Worm (Caenorhabditis elegans) whole organism, young adult: ENCODE results near the gene nmat-1.

ENCODE experiments used
- F22D6.2 ChIP-seq: sonication (generic microtip); optimal IDR thresholded peaks from 2 replicates; lab custom pipeline; 2016; ENCODE audit warnings: mild to moderate bottlenecking, missing genetic modification characterization, missing compliant biosample characterization
- F39B2.1 ChIP-seq: fragments of 200-800 bp; sonication (Bioruptor generic); IDR thresholded peaks from 2 replicates; pipeline ENCODE4 v1.3.6; 2022; ENCODE audit warnings: missing genetic modification reagents, missing genetic modification characterization, missing compliant biosample characterization
- T07F8.4 ChIP-seq: sonication (generic microtip); optimal IDR thresholded peaks from 2 replicates; lab custom pipeline; 2016; ENCODE audit warnings: mild to moderate bottlenecking, missing genetic modification characterization, moderate library complexity, missing compliant biosample characterization
- ZK185.1 ChIP-seq: sonication (generic microtip); optimal IDR thresholded peaks from 2 replicates; lab custom pipeline; 2016; ENCODE audit warnings: mild to moderate bottlenecking, missing genetic modification characterization, missing compliant biosample characterization; ENCODE audit not compliant: poor library complexity, severe bottlenecking
- akir-1 ChIP-seq: fragments of 200-800 bp; sonication (Bioruptor generic); optimal IDR thresholded peaks from 2 replicates; lab custom pipeline; 2018; ENCODE audit warnings: mild to moderate bottlenecking, missing genetic modification characterization, moderate library complexity, missing compliant biosample characterization
- aptf-2 ChIP-seq: fragments of 200-800 bp; sonication (Bioruptor generic); conservative IDR thresholded peaks from 2 replicates; pipeline ENCODE4 v1.3.6; 2022; ENCODE audit warnings: missing genetic modification reagents, missing genetic modification characterization, missing compliant biosample characterization
- bed-1 ChIP-seq: fragments of 200-800 bp; sonication (Bioruptor generic); IDR thresholded peaks from 2 replicates; pipeline ENCODE4 v1.3.6; 2022; ENCODE audit warnings: missing genetic modification reagents, missing genetic modification characterization, missing compliant biosample characterization
- ccch-3 ChIP-seq: fragments of 200-800 bp; sonication (Bioruptor generic); optimal IDR thresholded peaks from 2 replicates; lab custom pipeline; 2018; ENCODE audit warnings: mild to moderate bottlenecking, missing genetic modification characterization, missing compliant biosample characterization
- cebp-1 ChIP-seq, 2 experiments: fragments of 200-800 bp in 1 of 2; sonication (Bioruptor generic) in 1 of 2; sonication (generic microtip) in 1 of 2; IDR thresholded peaks in 1 of 2; optimal IDR thresholded peaks in 1 of 2; 2 replicates each; pipeline versions ENCODE4 v1.3.6 to Lab custom; 2017 to 2022; ENCODE audit warnings: missing compliant biosample characterization in 2 of 2, missing genetic modification characterization in 2 of 2, mild to moderate bottlenecking in 1 of 2, missing genetic modification reagents in 1 of 2, moderate library complexity in 1 of 2
- ceh-91 ChIP-seq: fragments of 200-800 bp; sonication (Bioruptor generic); IDR thresholded peaks from 2 replicates; pipeline ENCODE4 v1.3.6; 2022; ENCODE audit warnings: missing genetic modification reagents, missing genetic modification characterization, missing compliant biosample characterization
- die-1 ChIP-seq: sonication (generic microtip); optimal IDR thresholded peaks from 2 replicates; lab custom pipeline; 2016; ENCODE audit warnings: missing genotype, mild to moderate bottlenecking, missing genetic modification characterization, missing compliant biosample characterization
- egl-18 ChIP-seq: fragments of 200-800 bp; sonication (Bioruptor generic); IDR thresholded peaks from 2 replicates; pipeline ENCODE4 v1.3.6; 2022; ENCODE audit warnings: missing genetic modification reagents, missing genetic modification characterization, missing compliant biosample characterization
- egl-44 ChIP-seq: fragments of 200-800 bp; sonication (Bioruptor generic); IDR thresholded peaks from 2 replicates; pipeline ENCODE4 v1.3.6; 2022; ENCODE audit warnings: missing genetic modification reagents, missing genetic modification characterization, missing compliant biosample characterization
- gei-17 ChIP-seq: fragments of 200-800 bp; sonication (Bioruptor generic); optimal IDR thresholded peaks from 2 replicates; lab custom pipeline; 2018; ENCODE audit warnings: mild to moderate bottlenecking, missing genetic modification characterization, missing compliant biosample characterization
- lin-54 ChIP-seq: fragments of 200-800 bp; sonication (Bioruptor generic); optimal IDR thresholded peaks from 2 replicates; lab custom pipeline; 2018; ENCODE audit warnings: mild to moderate bottlenecking, missing genetic modification characterization, missing compliant biosample characterization
- madf-10 ChIP-seq: sonication (generic microtip); optimal IDR thresholded peaks from 2 replicates; lab custom pipeline; 2016; ENCODE audit warnings: mild to moderate bottlenecking, missing genetic modification characterization, missing compliant biosample characterization
- madf-8 ChIP-seq: fragments of 200-800 bp; sonication (Bioruptor generic); conservative IDR thresholded peaks from 2 replicates; pipeline ENCODE4 v1.3.6; 2022; ENCODE audit warnings: missing genetic modification reagents, missing genetic modification characterization, missing compliant biosample characterization
- mcd-1 ChIP-seq: fragments of 200-800 bp; sonication (Bioruptor generic); IDR thresholded peaks from 2 replicates; pipeline ENCODE4 v1.3.6; 2022; ENCODE audit warnings: missing genetic modification reagents, missing genetic modification characterization, missing compliant biosample characterization
- mes-4 ChIP-seq: sonication (generic microtip); optimal IDR thresholded peaks from 2 replicates; lab custom pipeline; 2016; ENCODE audit warnings: missing genotype, missing genetic modification characterization, missing compliant biosample characterization
- nfyb-1 ChIP-seq: fragments of 200-800 bp; sonication (Bioruptor generic); IDR thresholded peaks from 2 replicates; pipeline ENCODE4 v1.3.6; 2022; ENCODE audit warnings: missing genetic modification reagents, missing genetic modification characterization, missing compliant biosample characterization
- nhr-120 ChIP-seq: fragments of 200-800 bp; sonication (Bioruptor generic); IDR thresholded peaks from 2 replicates; pipeline ENCODE4 v1.3.6; 2022; ENCODE audit warnings: missing genetic modification characterization, missing compliant biosample characterization
- nhr-179 ChIP-seq: sonication (generic microtip); optimal IDR thresholded peaks from 2 replicates; lab custom pipeline; 2016; ENCODE audit warnings: mild to moderate bottlenecking, missing genetic modification characterization, missing compliant biosample characterization
- nhr-27 ChIP-seq: fragments of 200-800 bp; sonication (Bioruptor generic); optimal IDR thresholded peaks from 2 replicates; lab custom pipeline; 2018; ENCODE audit warnings: mild to moderate bottlenecking, missing genetic modification characterization, moderate library complexity, missing compliant biosample characterization
- nhr-90 ChIP-seq: sonication (generic microtip); optimal IDR thresholded peaks from 2 replicates; lab custom pipeline; 2016; ENCODE audit warnings: missing genotype, mild to moderate bottlenecking, missing genetic modification characterization, missing compliant biosample characterization
- pbrm-1 ChIP-seq: fragments of 200-800 bp; sonication (Bioruptor generic); IDR thresholded peaks from 2 replicates; pipeline ENCODE4 v1.3.6; 2022; ENCODE audit warnings: missing genetic modification reagents, missing genetic modification characterization, missing compliant biosample characterization
- repo-1 ChIP-seq: sonication (generic microtip); optimal IDR thresholded peaks from 2 replicates; lab custom pipeline; 2017; ENCODE audit warnings: mild to moderate bottlenecking, missing genetic modification characterization, missing compliant biosample characterization
- sdz-38 ChIP-seq: sonication (generic microtip); optimal IDR thresholded peaks from 2 replicates; lab custom pipeline; 2016; ENCODE audit warnings: missing genotype, missing genetic modification characterization, missing compliant biosample characterization
- snpc-4 ChIP-seq, 5 experiments: fragments of 150-350 bp in 1 of 5; sonication (generic microtip) in 4 of 5; optimal IDR thresholded peaks; 2 replicates each; lab custom pipeline; 2014 to 2018; ENCODE audit warnings: missing genetic modification characterization in 5 of 5, missing biosample characterization in 3 of 5, antibody characterized with exemption in 2 of 5, mild to moderate bottlenecking in 2 of 5, missing compliant biosample characterization in 2 of 5, missing genotype in 2 of 5, moderate library complexity in 2 of 5, missing genetic modification reagents in 1 of 5
- unc-62 ChIP-seq: fragments of 150-350 bp; optimal IDR thresholded peaks from 2 replicates; lab custom pipeline; 2014; ENCODE audit warnings: missing biosample characterization, missing genetic modification reagents, missing genetic modification characterization
- zfh-2 ChIP-seq: fragments of 200-800 bp; sonication (Bioruptor generic); conservative IDR thresholded peaks from 2 replicates; pipeline ENCODE4 v1.3.6; 2022; ENCODE audit warnings: missing genetic modification reagents, missing genetic modification characterization, missing compliant biosample characterization
- ztf-22 ChIP-seq: fragments of 200-800 bp; sonication (Bioruptor generic); optimal IDR thresholded peaks from 2 replicates; lab custom pipeline; 2018; ENCODE audit warnings: mild to moderate bottlenecking, missing genetic modification characterization, moderate library complexity, missing compliant biosample characterization

Gene nmat-1

DNA sequence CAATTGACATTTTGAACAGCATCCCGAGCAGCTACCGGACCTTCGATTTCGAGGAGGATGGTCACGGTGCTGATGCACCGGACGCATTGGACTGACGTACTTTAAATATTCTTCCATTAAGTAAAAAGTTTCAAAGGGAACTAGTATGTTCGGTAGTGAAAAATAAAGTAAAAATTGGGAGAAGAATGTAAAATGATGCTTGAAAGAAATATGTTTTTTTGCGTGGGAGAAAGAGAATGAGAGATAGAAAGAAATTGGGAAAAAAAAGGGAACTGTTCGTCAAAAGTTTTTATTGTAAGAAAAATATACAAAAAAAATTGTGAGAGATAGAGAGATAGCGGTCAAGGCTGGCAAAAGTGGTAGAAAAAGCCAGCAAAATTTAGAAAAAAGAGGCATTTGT lies 16.1 kb upstream of the nmat-1 start, which contains the start of gene tsp-20:
tsp-20 (minus strand) TSS at position 101 of the 400 bp plus-strand sequence.
- TF ChIP-seq die-1 (tag; lab: Kevin White, UChicago) (no peak), madf-10 (tag; lab: Kevin White, UChicago) (no peak), nhr-120 (GFP tag; lab: Robert Waterston, UW) (no peak), aptf-2 (GFP tag; lab: Robert Waterston, UW) (no peak)

- TF ChIP-seq unc-62 = no peak
- TF ChIP-seq F39B2.1 (GFP tag; lab: Robert Waterston, UW) = no peak
- no peak for TF ChIP-seq nhr-27 (tag; lab: Kevin White, UChicago)
- TF ChIP-seq madf-8 = no peak
- TF ChIP-seq pbrm-1 (GFP tag; lab: Robert Waterston, UW) = no peak
- no peak for TF ChIP-seq F22D6.2
- TF ChIP-seq sdz-38 (tag; lab: Kevin White, UChicago) = no peak
- no peak for TF ChIP-seq egl-44 (GFP tag; lab: Robert Waterston, UW)
- no peak for TF ChIP-seq egl-18 (GFP tag; lab: Robert Waterston, UW)
- TF ChIP-seq snpc-4 (GFP tag; optimal IDR thresholded peaks at IDR 0.05; lab: Kevin White, UChicago) = no peak
- no peak for TF ChIP-seq snpc-4 (tag; optimal IDR thresholded peaks at IDR 0.05; lab: Kevin White, UChicago)
- TF ChIP-seq ceh-91 = no peak
- TF ChIP-seq ccch-3 = no peak
- TF ChIP-seq mes-4 (tag; lab: Kevin White, UChicago) = no peak
- no peak for TF ChIP-seq ztf-22
Observed at ce11 chrX:12025070-12025789, 7.4 kb upstream of the nmat-1 start, which contains the start of gene B0198.2. Gene B0198.2 (plus strand): TSS chrX:12025739.

ce11 chrX:12022496-12022895 lies 4.7 kb upstream of the nmat-1 start:
- no peak for TF ChIP-seq akir-1 (GFP tag; lab: Kevin White, UChicago)
- TF ChIP-seq snpc-4 (GFP tag; optimal IDR thresholded peaks at IDR 0.05; lab: Kevin White, UChicago) = no peak
- TF ChIP-seq snpc-4 (tag; optimal IDR thresholded peaks at IDR 0.05; lab: Kevin White, UChicago) = no peak
- no peak for TF ChIP-seq zfh-2
- TF ChIP-seq ZK185.1 (tag; lab: Kevin White, UChicago) = no peak
- no peak for TF ChIP-seq die-1 (tag; lab: Kevin White, UChicago)
- TF ChIP-seq T07F8.4 (tag; lab: Kevin White, UChicago) = no peak
- no peak for TF ChIP-seq bed-1 (GFP tag; lab: Robert Waterston, UW)
- TF ChIP-seq cebp-1 (GFP tag; IDR thresholded peaks at IDR 0.05; lab: Robert Waterston, UW) = no peak
- TF ChIP-seq cebp-1 (tag; optimal IDR thresholded peaks at IDR 0.05; lab: Kevin White, UChicago) = no peak
- TF ChIP-seq nhr-179 (tag; lab: Kevin White, UChicago) = no peak
- TF ChIP-seq lin-54 (GFP tag; lab: Kevin White, UChicago) = no peak
- no peak for TF ChIP-seq nfyb-1
- TF ChIP-seq nhr-90 (tag; lab: Kevin White, UChicago) = no peak
- TF ChIP-seq egl-44 (GFP tag; lab: Robert Waterston, UW) = no peak
- TF ChIP-seq, all 124 proteins: peak for 0

DNA sequence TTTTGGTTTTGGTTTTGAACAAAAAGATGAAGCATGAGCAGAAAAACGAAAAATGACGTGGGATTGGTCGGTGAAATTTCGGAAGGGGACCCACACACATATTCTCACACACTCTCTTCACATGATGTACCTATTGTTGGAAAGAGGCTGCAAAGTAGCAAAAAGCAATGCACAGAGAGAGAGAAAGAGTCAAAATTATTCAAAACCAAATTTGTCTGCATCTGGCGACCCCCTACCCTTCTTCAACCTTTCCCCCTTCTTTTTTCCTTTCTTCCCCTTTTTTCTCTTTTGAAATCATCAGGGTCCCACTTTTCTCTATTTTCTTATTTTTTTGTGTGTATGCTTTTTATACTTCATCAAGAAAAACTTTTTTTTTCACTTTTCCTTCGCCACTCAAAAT lies 3.6 kb upstream of the nmat-1 start:
- TF ChIP-seq gei-17 (GFP tag; lab: Kevin White, UChicago) = no peak
- TF ChIP-seq repo-1 (tag; lab: Kevin White, UChicago) = no peak
- no peak for TF ChIP-seq mcd-1 (GFP tag; lab: Robert Waterston, UW)
- TF ChIP-seq, all 124 proteins: peak for 0
